Worm (Caenorhabditis elegans) whole organism, L4 larva: ENCODE results near the gene set-2.

Experiments used
- R02D3.7 ChIP-seq: fragments of 150-350 bp; sonication (generic microtip); optimal IDR thresholded peaks from 3 replicates; lab custom pipeline; 2014; ENCODE audit warnings: missing biosample characterization, missing genetic modification characterization
- ama-1 ChIP-seq: fragments of 150-350 bp; optimal IDR thresholded peaks from 2 replicates; lab custom pipeline; 2014; ENCODE audit warnings: inconsistent platforms, mixed read lengths
- ceh-82 ChIP-seq: sonication (generic microtip); optimal IDR thresholded peaks from 2 replicates; lab custom pipeline; 2017; ENCODE audit warnings: missing biosample characterization, missing genetic modification characterization
- dve-1 ChIP-seq: sonication (generic microtip); optimal IDR thresholded peaks from 2 replicates; lab custom pipeline; 2017; ENCODE audit warnings: antibody characterized with exemption, mild to moderate bottlenecking, missing genetic modification characterization, missing compliant biosample characterization; ENCODE audit not compliant: insufficient read depth
- lin-38 ChIP-seq: fragments of 200-800 bp; sonication (Bioruptor generic); IDR thresholded peaks from 2 replicates; pipeline ENCODE4 v1.3.6; 2022; ENCODE audit warnings: missing genetic modification reagents, missing genetic modification characterization, missing compliant biosample characterization
- nhr-48 ChIP-seq: sonication (generic microtip); optimal IDR thresholded peaks from 2 replicates; lab custom pipeline; 2016; ENCODE audit warnings: mild to moderate bottlenecking, missing genetic modification characterization, missing compliant biosample characterization

DNA sequence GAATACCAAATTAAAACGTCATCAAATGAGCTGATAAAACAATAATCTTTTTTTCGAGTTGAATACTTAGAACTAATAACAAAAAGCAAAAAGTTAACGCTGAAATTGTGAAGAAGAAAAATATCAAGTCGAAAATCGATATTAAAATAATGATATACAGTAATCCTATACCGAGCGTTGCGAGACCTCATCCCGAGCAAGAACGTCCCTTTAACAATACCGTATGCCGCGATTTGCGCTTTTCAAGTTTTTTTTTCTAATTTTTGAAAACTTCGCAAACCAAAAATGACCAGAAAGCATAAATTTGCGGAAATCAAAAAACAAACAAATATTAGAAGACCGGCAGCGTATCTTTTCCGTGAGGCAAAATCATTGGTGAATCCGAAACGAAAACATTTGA, 39.0 kb downstream of the set-2 start, which contains the start of gene F26F4.5:
- TF ChIP-seq dve-1 (tag; lab: Kevin White, UChicago) (no peak), R02D3.7 (tag; lab: Kevin White, UChicago) (no peak), nhr-48 (tag; lab: Kevin White, UChicago) (no peak), lin-38 (GFP tag; lab: Robert Waterston, UW) (peak; percentile 45; the same call in 1 of the 2 replicates), ceh-82 (tag; lab: Kevin White, UChicago) (no peak), ama-1 (lab: Kevin White, UChicago) (no peak)
